Fruit fly (Drosophila melanogaster): ENCODE measurements around the gene CG3277.

The CG3277 gene

dm6 chr2L:3303893-3304292 lies at the start of gene CG3277:
Gene CG3277, plus strand, starts transcription at chr2L:3304100.
- TF ChIP-seq CG17801 (GFP tag; optimal IDR thresholded peaks at IDR 0.05; ENCODE audit: partially characterized antibody): no peak

dm6 chr2L:3265635-3266034 lies 38.3 kb upstream of the CG3277 start:
- no peak for TF ChIP-seq CG17801 (GFP tag; optimal IDR thresholded peaks at IDR 0.05; ENCODE audit: partially characterized antibody)

dm6 chr2L:3269137-3269536 lies 34.8 kb upstream of the CG3277 start, which contains the start of gene CG3347:
Gene CG3347, plus strand, starts transcription at chr2L:3269437.
- no peak for TF ChIP-seq CG17801 (GFP tag; optimal IDR thresholded peaks at IDR 0.05; ENCODE audit: partially characterized antibody)

- TF ChIP-seq CG17801 (GFP tag; optimal IDR thresholded peaks at IDR 0.05; ENCODE audit: partially characterized antibody): no peak
Measured at dm6 chr2L:3278786-3279185, 25.1 kb upstream of the CG3277 start.

- no peak for TF ChIP-seq CG17801 (GFP tag; optimal IDR thresholded peaks at IDR 0.05; ENCODE audit: partially characterized antibody)
Measured at dm6 chr2L:3280484-3280993, 23.4 kb upstream of the CG3277 start, which contains the start of gene OtopLb. Gene OtopLb, minus strand, starts transcription at chr2L:3280534.

dm6 chr2L:3293718-3294340 lies 10.1 kb upstream of the CG3277 start:
- no peak for TF ChIP-seq CG17801 (GFP tag; optimal IDR thresholded peaks at IDR 0.05; ENCODE audit: partially characterized antibody)

dm6 chr2L:3294572-3294971 lies 9.3 kb upstream of the CG3277 start, which contains the start of gene CG9664:
Gene CG9664, minus strand, starts transcription at chr2L:3294706.
- no peak for TF ChIP-seq CG17801 (GFP tag; optimal IDR thresholded peaks at IDR 0.05; ENCODE audit: partially characterized antibody)

- no peak for TF ChIP-seq CG17801 (GFP tag; optimal IDR thresholded peaks at IDR 0.05; ENCODE audit: partially characterized antibody)
Measured at dm6 chr2L:3298065-3298469, 5.8 kb upstream of the CG3277 start.

- no peak for TF ChIP-seq CG17801 (GFP tag; optimal IDR thresholded peaks at IDR 0.05; ENCODE audit: partially characterized antibody)
Measured at dm6 chr2L:3299142-3299541, 4.8 kb upstream of the CG3277 start.

- TF ChIP-seq CG17801 (GFP tag; optimal IDR thresholded peaks at IDR 0.05; ENCODE audit: partially characterized antibody): no peak
Measured at dm6 chr2L:3299803-3300202, 4.1 kb upstream of the CG3277 start.

dm6 chr2L:3301058-3301457 lies 2.8 kb upstream of the CG3277 start:
- TF ChIP-seq CG17801 (GFP tag; optimal IDR thresholded peaks at IDR 0.05; ENCODE audit: partially characterized antibody): no peak

- peak; percentile 99 for TF ChIP-seq CG17801 (GFP tag; optimal IDR thresholded peaks at IDR 0.05; ENCODE audit: partially characterized antibody)
Measured at dm6 chr2L:3301755-3302499, 2.0 kb upstream of the CG3277 start.

- TF ChIP-seq CG17801 (GFP tag; optimal IDR thresholded peaks at IDR 0.05; ENCODE audit: partially characterized antibody): peak; percentile 24
Measured at dm6 chr2L:3302958-3303842, 700 bp upstream of the CG3277 start, which contains the start of gene CG9663. Gene CG9663, minus strand, starts transcription at chr2L:3303130.

dm6 chr2L:3304831-3305828 lies 1.2 kb downstream of the CG3277 start:
- TF ChIP-seq CG17801 (GFP tag; optimal IDR thresholded peaks at IDR 0.05; ENCODE audit: partially characterized antibody): no peak

Measured in ovary, adult (tissue).